Worm (Caenorhabditis elegans): ENCODE measurements around the gene chts-1.

- no peak for TF ChIP-seq blmp-1 (tag; optimal IDR thresholded peaks at IDR 0.05; ENCODE audit: insufficient read depth)
- TF ChIP-seq nhr-11 (tag; optimal IDR thresholded peaks at IDR 0.05): no peak
- no peak for TF ChIP-seq nhr-25 (tag; optimal IDR thresholded peaks at IDR 0.05)
- TF ChIP-seq lin-13 (GFP tag; optimal IDR thresholded peaks at IDR 0.05): no peak
Measured at ce11 chrX:7522595-7522994, 3.1 kb upstream of the chts-1 start.
